Worm (Caenorhabditis elegans): Measurements from ENCODE around the gene acs-7.

- no peak for TF ChIP-seq unc-62 (GFP tag; optimal IDR thresholded peaks at IDR 0.05)
- no peak for TF ChIP-seq nhr-11 (tag; optimal IDR thresholded peaks at IDR 0.05)
- no peak for TF ChIP-seq zag-1 (tag; optimal IDR thresholded peaks at IDR 0.05)
- TF ChIP-seq pqm-1 (tag; optimal IDR thresholded peaks at IDR 0.05) = no peak
- no peak for TF ChIP-seq egl-27 (tag; optimal IDR thresholded peaks at IDR 0.05)
- no peak for TF ChIP-seq tbx-2 (tag; optimal IDR thresholded peaks at IDR 0.05)
These were observed 22.9 kb downstream of the acs-7 start for ce11 chrII:9314733-9315132.
